Worm (Caenorhabditis elegans) whole organism, midembryonic: ENCODE measurements around the gene F54D12.10.

ENCODE experiments used
- T22C8.4 ChIP-seq: fragments of 200-800 bp; sonication (Bioruptor generic); IDR thresholded peaks from 2 replicates; pipeline ENCODE4 v1.3.6; 2022; ENCODE audit warnings: missing genetic modification characterization, missing compliant biosample characterization
- cog-1 ChIP-seq: sonication (generic microtip); optimal IDR thresholded peaks from 2 replicates; lab custom pipeline; 2016; ENCODE audit warnings: missing genetic modification characterization, missing compliant biosample characterization
- flt-1 ChIP-seq: fragments of 200-800 bp; sonication (Bioruptor generic); IDR thresholded peaks from 2 replicates; pipeline ENCODE4 v1.3.6; 2022; ENCODE audit warnings: missing genetic modification characterization, missing compliant biosample characterization
- med-1 ChIP-seq: sonication (generic microtip); optimal IDR thresholded peaks from 2 replicates; lab custom pipeline; 2017; ENCODE audit warnings: missing genetic modification characterization, mild to moderate bottlenecking, missing compliant biosample characterization, antibody characterized with exemption, missing genetic modification reagents; ENCODE audit not compliant: insufficient read depth
- tab-1 ChIP-seq: fragments of 200-800 bp; sonication (Bioruptor generic); IDR thresholded peaks from 2 replicates; pipeline ENCODE4 v1.3.6; 2022; ENCODE audit warnings: missing genetic modification characterization, missing compliant biosample characterization
- ztf-23 ChIP-seq: fragments of 200-800 bp; sonication (Bioruptor generic); IDR thresholded peaks from 2 replicates; pipeline ENCODE4 v1.3.6; 2022; ENCODE audit warnings: missing genetic modification reagents, missing genetic modification characterization, missing compliant biosample characterization

DNA sequence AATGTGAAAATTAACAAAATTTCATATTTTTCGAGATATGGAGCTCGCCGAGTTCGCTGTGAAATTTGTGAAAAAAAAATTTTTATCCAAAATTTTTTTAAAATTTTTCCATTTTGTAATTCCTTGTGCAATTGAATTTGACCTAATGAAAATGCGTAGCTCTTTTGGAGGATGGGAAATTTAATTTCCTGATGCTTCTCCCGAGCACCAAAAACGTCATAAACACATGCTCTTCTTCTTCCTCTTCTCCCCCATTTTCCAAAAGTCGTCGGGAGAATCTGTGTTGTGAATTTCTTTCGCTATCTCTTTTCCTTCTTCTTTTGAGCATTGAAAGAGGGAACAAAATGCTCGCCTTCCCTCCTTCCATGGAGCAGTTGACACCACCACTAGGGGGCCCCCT lies 36.7 kb downstream of the F54D12.10 start:
- no peak for TF ChIP-seq flt-1 (GFP tag; lab: Robert Waterston, UW)
- no peak for TF ChIP-seq cog-1
- TF ChIP-seq ztf-23 (GFP tag; lab: Robert Waterston, UW), result no peak
- TF ChIP-seq tab-1, result no peak
- TF ChIP-seq med-1 (GFP tag; lab: Kevin White, UChicago), result no peak
- no peak for TF ChIP-seq T22C8.4 (GFP tag; lab: Robert Waterston, UW)
